Fruit fly (Drosophila melanogaster): Measurements from ENCODE around the gene Swt1.

Gene Swt1

DNA sequence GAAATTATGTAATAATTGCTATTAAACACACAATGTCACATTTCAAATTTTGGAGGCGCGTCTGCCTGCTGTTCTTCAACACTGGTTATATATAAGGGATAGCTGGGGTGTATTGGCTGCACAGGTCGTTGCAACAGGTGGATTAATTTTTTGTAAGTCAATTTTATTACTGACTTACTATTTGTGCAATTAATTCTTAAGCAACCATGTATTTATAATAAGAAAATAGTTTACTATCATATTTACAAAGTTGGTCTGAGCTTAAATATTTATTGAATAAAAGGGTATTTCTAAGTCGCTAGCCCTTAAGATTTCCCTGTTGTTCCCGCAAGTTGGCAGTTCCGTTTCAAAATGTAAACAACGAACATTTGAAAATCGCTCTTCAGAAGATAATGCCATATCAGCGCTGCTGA is 2.5 kb upstream of the Swt1 start, which contains the start of gene RhoGAP16F (continued):
- TF ChIP-seq Sry-δ (GFP tag; optimal IDR thresholded peaks at IDR 0.05), result peak; percentile 19
- peak; percentile 66 for TF ChIP-seq Bdp1 (GFP tag; optimal IDR thresholded peaks at IDR 0.05)
- TF ChIP-seq pan (optimal IDR thresholded peaks at IDR 0.05), result peak in 1 of 2 experiments; percentile 70
- TF ChIP-seq pan (GFP tag; optimal IDR thresholded peaks at IDR 0.05 in 1 of 2, IDR thresholded peaks at IDR 0.05 in 1 of 2), result peak; percentile 78 to 85
- peak; percentile 59 for TF ChIP-seq CG8765 (GFP tag; IDR thresholded peaks at IDR 0.05)
- TF ChIP-seq CG4617 (GFP tag; optimal IDR thresholded peaks at IDR 0.05; ENCODE audit: borderline replicate concordance), result peak; percentile 65
- peak; percentile 71 for TF ChIP-seq ewg (GFP tag; optimal IDR thresholded peaks at IDR 0.05)
- TF ChIP-seq CG32532 (GFP tag; IDR thresholded peaks at IDR 0.05), result peak; percentile 81
- peak; percentile 81 for TF ChIP-seq CG14014 (GFP tag; IDR thresholded peaks at IDR 0.05)
- peak; percentile 76 for TF ChIP-seq CG11695 (GFP tag; IDR thresholded peaks at IDR 0.05)
- TF ChIP-seq Lhr (GFP tag; optimal IDR thresholded peaks at IDR 0.05), result peak; percentile 33
- peak; percentile 89 for TF ChIP-seq lab (GFP tag; optimal IDR thresholded peaks at IDR 0.05)
- no peak for TF ChIP-seq TFAM (GFP tag; optimal IDR thresholded peaks at IDR 0.05)
- TF ChIP-seq sc (optimal IDR thresholded peaks at IDR 0.05), result no peak
- peak; percentile 62 for TF ChIP-seq sc (GFP tag; optimal IDR thresholded peaks at IDR 0.05)
- peak; percentile 68 for TF ChIP-seq CG12219 (GFP tag; optimal IDR thresholded peaks at IDR 0.05)
- peak; percentile 39 for TF ChIP-seq pzg (GFP tag; optimal IDR thresholded peaks at IDR 0.05)
- TF ChIP-seq tx (GFP tag; optimal IDR thresholded peaks at IDR 0.05), result peak; percentile 65
- peak; percentile 71 for TF ChIP-seq dm (GFP tag; optimal IDR thresholded peaks at IDR 0.05)
- peak; percentile 67 for TF ChIP-seq CG3407 (GFP tag; optimal IDR thresholded peaks at IDR 0.05)
- TF ChIP-seq gsb (GFP tag; IDR thresholded peaks at IDR 0.05), result peak; percentile 54; the same call in 1 of the 2 replicates
- TF ChIP-seq Fer3 (tag; optimal IDR thresholded peaks at IDR 0.05), result peak; percentile 84
- peak; percentile 80 for TF ChIP-seq CG31441 (GFP tag; IDR thresholded peaks at IDR 0.05)
- 0 out of 2 replicates have a peak, but pooled peaks have one; percentile 27 for TF ChIP-seq bowl (GFP tag; IDR thresholded peaks at IDR 0.05)
- TF ChIP-seq odd (GFP tag; optimal IDR thresholded peaks at IDR 0.05), result peak; percentile 64
- peak; percentile 41 for TF ChIP-seq CG1792 (GFP tag; optimal IDR thresholded peaks at IDR 0.05)
- peak; percentile 66 for TF ChIP-seq Fer2 (tag; optimal IDR thresholded peaks at IDR 0.05)
- TF ChIP-seq B-H1 (GFP tag; IDR thresholded peaks at IDR 0.05), result peak; percentile 79
- peak; percentile 88 for TF ChIP-seq dysf (GFP tag; IDR thresholded peaks at IDR 0.05)
- TF ChIP-seq stwl (tag; optimal IDR thresholded peaks at IDR 0.05), result peak; percentile 42
- peak; percentile 56 for TF ChIP-seq CG6254 (GFP tag; optimal IDR thresholded peaks at IDR 0.05)
- no peak for TF ChIP-seq Opbp (GFP tag; IDR thresholded peaks at IDR 0.05; ENCODE audit: partially characterized antibody)
- TF ChIP-seq CG32772 (GFP tag; IDR thresholded peaks at IDR 0.05), result peak; percentile 85
- peak; percentile 54 for TF ChIP-seq Deaf1 (tag; optimal IDR thresholded peaks at IDR 0.05)
- peak; percentile 79 for TF ChIP-seq Fer1 (GFP tag; optimal IDR thresholded peaks at IDR 0.05)
- peak; percentile 91 for TF ChIP-seq CG30403 (GFP tag; optimal IDR thresholded peaks at IDR 0.05)
- TF ChIP-seq CG10565 (GFP tag; optimal IDR thresholded peaks at IDR 0.05), result peak; percentile 9
- 0 out of 3 replicates have a peak, but pooled peaks have one; percentile 34 for TF ChIP-seq CG2199 (GFP tag; IDR thresholded peaks at IDR 0.05)
- no peak for TF ChIP-seq amos (GFP tag; IDR thresholded peaks at IDR 0.05; ENCODE audit: partially characterized antibody)
- TF ChIP-seq Eip74EF (GFP tag; optimal IDR thresholded peaks at IDR 0.05), result peak in 1 of 2 experiments; percentile 63
- peak; percentile 72 for TF ChIP-seq pnt (GFP tag; optimal IDR thresholded peaks at IDR 0.05)
- peak; percentile 71 for TF ChIP-seq Bteb2 (GFP tag; optimal IDR thresholded peaks at IDR 0.05)
- TF ChIP-seq CG10147 (GFP tag; optimal IDR thresholded peaks at IDR 0.05), result peak; percentile 80
- TF ChIP-seq D19A (tag; optimal IDR thresholded peaks at IDR 0.05), result peak; percentile 94
- peak; percentile 92 for TF ChIP-seq CG2120 (GFP tag; optimal IDR thresholded peaks at IDR 0.05)
- TF ChIP-seq CG12942 (GFP tag; optimal IDR thresholded peaks at IDR 0.05), result peak; percentile 77
- peak; percentile 83 for TF ChIP-seq Sox102F (GFP tag; optimal IDR thresholded peaks at IDR 0.05)
- peak; percentile 95 for TF ChIP-seq sens (GFP tag)
- peak; percentile 22; the same call in 1 of the 2 replicates for TF ChIP-seq Lim3 (GFP tag; IDR thresholded peaks at IDR 0.05)
- TF ChIP-seq MESR4 (GFP tag; optimal IDR thresholded peaks at IDR 0.05), result peak; percentile 3
- peak; percentile 85 for TF ChIP-seq tgo (GFP tag; IDR thresholded peaks at IDR 0.05)

All from whole organism, embryonic.